Worm (Caenorhabditis elegans) whole organism, L2 larva: Measurements from ENCODE around the gene Y113G7A.14.

Source experiments
- crh-2 ChIP-seq: sonication (generic microtip); optimal IDR thresholded peaks from 2 replicates; lab custom pipeline; 2017; ENCODE audit warnings: missing biosample characterization, missing genetic modification characterization
- egl-27 ChIP-seq: sonication (generic microtip); optimal IDR thresholded peaks from 3 replicates; lab custom pipeline; 2017; ENCODE audit warnings: missing biosample characterization, missing genetic modification reagents, missing genetic modification characterization
- gmeb-1 ChIP-seq: fragments of 150-350 bp; optimal IDR thresholded peaks from 2 replicates; lab custom pipeline; 2014; ENCODE audit warnings: missing biosample characterization, missing genetic modification characterization
- lin-39 ChIP-seq: fragments of 150-350 bp; optimal IDR thresholded peaks from 2 replicates; lab custom pipeline; 2014; ENCODE audit warnings: missing biosample characterization, missing genetic modification reagents, missing genetic modification characterization
- mab-5 ChIP-seq: fragments of 150-350 bp; optimal IDR thresholded peaks from 2 replicates; lab custom pipeline; 2014; ENCODE audit warnings: missing biosample characterization, missing genetic modification characterization
- nhr-11 ChIP-seq: fragments of 150-350 bp; optimal IDR thresholded peaks from 2 replicates; lab custom pipeline; 2014; ENCODE audit warnings: missing biosample characterization, missing genetic modification characterization
- nhr-12 ChIP-seq: fragments of 150-350 bp; optimal IDR thresholded peaks from 2 replicates; lab custom pipeline; 2014; ENCODE audit warnings: missing biosample characterization, missing genetic modification characterization
- nhr-23 ChIP-seq: fragments of 150-350 bp; optimal IDR thresholded peaks from 2 replicates; lab custom pipeline; 2014; ENCODE audit warnings: missing biosample characterization, missing genetic modification reagents, missing genetic modification characterization
- nhr-237 ChIP-seq: fragments of 150-350 bp; optimal IDR thresholded peaks from 2 replicates; lab custom pipeline; 2014; ENCODE audit warnings: missing biosample characterization, missing genetic modification characterization
- nhr-77 ChIP-seq: fragments of 150-350 bp; optimal IDR thresholded peaks from 2 replicates; lab custom pipeline; 2014; ENCODE audit warnings: missing biosample characterization, missing genetic modification characterization
- snpc-4 ChIP-seq: fragments of 150-350 bp; optimal IDR thresholded peaks from 2 replicates; lab custom pipeline; 2014; ENCODE audit warnings: missing biosample characterization, missing genetic modification characterization
- unc-39 ChIP-seq: fragments of 150-350 bp; optimal IDR thresholded peaks from 2 replicates; lab custom pipeline; 2014; ENCODE audit warnings: missing biosample characterization, missing genetic modification characterization
- ztf-4 ChIP-seq: fragments of 150-350 bp; optimal IDR thresholded peaks from 2 replicates; lab custom pipeline; 2014; ENCODE audit warnings: missing biosample characterization, missing genetic modification characterization

Gene Y113G7A.14

DNA sequence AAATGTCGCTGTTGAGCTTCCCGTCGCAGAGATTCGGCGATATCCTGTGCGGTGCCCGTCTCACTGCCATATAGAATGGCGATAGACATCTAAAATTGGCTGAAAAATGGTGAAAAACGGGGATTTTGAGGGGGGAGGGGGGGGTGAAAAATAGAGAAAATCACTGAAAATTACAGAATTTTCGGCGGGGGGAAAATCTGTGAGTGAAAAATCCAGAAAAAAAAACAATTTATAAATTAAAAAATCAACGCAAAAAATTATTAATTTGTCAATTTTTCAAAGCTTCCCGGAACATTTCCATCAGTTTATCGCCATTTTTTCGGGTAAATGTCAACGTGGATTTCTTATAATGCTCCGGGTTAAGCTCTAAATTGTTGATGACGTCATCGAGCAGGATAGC, 50.6 kb downstream of the Y113G7A.14 start, which contains the start of gene fre-1:
Gene fre-1, minus strand, starts transcription at position 101 of the 400 bp plus-strand sequence.
- no peak for TF ChIP-seq nhr-23 (tag; lab: Kevin White, UChicago)
- TF ChIP-seq snpc-4 (tag; lab: Kevin White, UChicago): no peak
- TF ChIP-seq mab-5 (tag; lab: Kevin White, UChicago): no peak
- no peak for TF ChIP-seq nhr-77 (tag; lab: Kevin White, UChicago)
- TF ChIP-seq crh-2 (tag; lab: Kevin White, UChicago): no peak
- no peak for TF ChIP-seq gmeb-1
- no peak for TF ChIP-seq nhr-12 (tag; lab: Kevin White, UChicago)
- no peak for TF ChIP-seq nhr-237 (tag; lab: Kevin White, UChicago)
- no peak for TF ChIP-seq lin-39 (tag; lab: Kevin White, UChicago)
- no peak for TF ChIP-seq nhr-11 (tag; lab: Kevin White, UChicago)
- TF ChIP-seq ztf-4 (tag; lab: Kevin White, UChicago): no peak
- no peak for TF ChIP-seq unc-39 (tag; lab: Kevin White, UChicago)
- TF ChIP-seq egl-27: no peak
